Fruit fly (Drosophila melanogaster) whole organism, larva: ENCODE results near the gene CG32642.

ENCODE experiments used
- noc ChIP-seq: fragments of 200-800 bp; sonication (Bioruptor generic); optimal IDR thresholded peaks from 3 replicates; lab custom pipeline; 2019; ENCODE audit warnings: missing biosample characterization, mild to moderate bottlenecking, missing genetic modification characterization, moderate library complexity

The CG32642 gene

DNA sequence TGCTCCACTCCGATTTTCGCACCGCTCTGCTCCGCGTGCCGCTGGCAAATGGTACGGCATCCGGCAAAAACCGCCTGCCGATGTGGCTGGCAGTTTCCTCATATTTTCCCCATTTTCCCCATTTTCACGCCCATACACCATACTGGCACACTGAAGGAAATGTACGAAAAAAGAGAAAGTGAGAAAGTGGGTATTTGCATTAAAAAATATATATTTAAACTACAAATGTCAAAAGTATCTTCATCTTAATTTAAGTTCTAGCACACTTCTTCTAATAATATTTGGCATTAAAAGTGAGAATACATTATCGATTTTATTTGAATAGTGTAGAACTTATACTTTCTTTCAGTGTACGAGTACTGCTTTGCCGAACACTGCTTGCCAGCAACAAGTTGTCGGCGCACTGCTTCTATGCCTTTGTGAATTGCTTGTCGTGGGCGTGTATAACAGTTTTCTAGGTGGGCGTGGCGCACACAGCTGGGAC is 1.6 kb upstream of the CG32642 start, which contains the start of gene hec:
TSS of gene hec (minus strand) at position 51 of the 484 bp plus-strand sequence.
- TF ChIP-seq noc (tag; lab: Kevin White, UChicago), result no peak

DNA sequence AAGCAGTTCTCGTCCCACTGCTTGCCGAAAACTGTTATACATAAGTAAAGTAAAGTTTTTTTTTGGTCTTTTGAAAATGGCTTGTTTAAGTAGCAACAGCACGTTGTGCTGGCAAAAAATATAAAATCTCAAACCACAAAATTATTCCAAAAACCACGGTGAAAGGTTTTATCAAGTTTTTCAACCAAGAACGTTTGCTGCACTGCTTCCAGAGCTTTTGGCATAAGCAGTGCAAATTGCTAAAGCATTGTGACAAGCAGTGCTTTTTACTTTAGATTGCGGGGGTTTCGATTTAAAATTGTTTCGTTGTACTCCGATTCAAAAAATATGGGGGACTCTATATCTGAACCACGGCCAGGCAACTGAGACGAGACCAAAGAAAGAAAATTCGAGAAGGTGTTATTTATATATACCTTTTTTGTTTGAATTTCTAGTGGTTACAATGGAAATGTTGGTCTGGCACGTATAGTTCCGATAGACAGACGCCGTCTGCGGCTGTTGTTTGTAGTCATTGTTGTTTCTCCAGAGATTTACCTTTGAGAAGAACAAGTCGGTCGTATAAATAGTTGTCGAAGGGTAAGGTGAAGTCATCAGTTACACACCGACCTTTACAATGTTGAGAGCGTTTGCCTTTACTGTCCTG is 8.4 kb downstream of the CG32642 start, which contains the start of gene Mur11Da:
TSS of gene Mur11Da (plus strand) at position 593 of the 643 bp plus-strand sequence.
- no peak for TF ChIP-seq noc (tag; lab: Kevin White, UChicago)

dm6 chrX:12970411-12970810 is 11.4 kb downstream of the CG32642 start, which contains the start of gene CG15721:
Gene CG15721 (plus strand): TSS chrX:12970711.
- TF ChIP-seq noc (tag; lab: Kevin White, UChicago), result no peak

dm6 chrX:12976131-12976530 is 17.1 kb downstream of the CG32642 start, which contains the start of gene CG12716:
Gene CG12716 (minus strand): TSS chrX:12976231.
- no peak for TF ChIP-seq noc (tag; lab: Kevin White, UChicago)

DNA sequence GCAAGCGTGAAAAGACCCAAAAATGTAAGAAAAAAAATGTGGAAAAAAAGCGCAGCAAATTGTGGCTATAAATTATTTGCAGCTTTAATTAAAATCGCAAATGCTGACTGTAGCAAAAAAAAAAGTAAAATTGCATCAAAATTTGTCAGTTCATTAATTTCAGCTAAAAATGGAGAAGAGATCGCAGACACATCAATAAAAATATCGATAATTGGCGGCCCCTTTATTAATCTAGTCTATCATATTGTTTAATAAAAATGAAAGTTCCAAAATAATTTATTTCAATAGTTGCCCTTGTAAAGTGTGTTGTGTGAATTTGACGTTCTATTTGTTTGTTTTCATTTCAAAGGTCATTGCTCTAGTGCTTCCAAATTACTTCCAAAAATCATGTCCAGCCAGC is 25.2 kb downstream of the CG32642 start, which contains the start of gene CG32643:
TSS of gene CG32643 (plus strand) at position 301 of the 400 bp plus-strand sequence.
- no peak for TF ChIP-seq noc (tag; lab: Kevin White, UChicago)

DNA sequence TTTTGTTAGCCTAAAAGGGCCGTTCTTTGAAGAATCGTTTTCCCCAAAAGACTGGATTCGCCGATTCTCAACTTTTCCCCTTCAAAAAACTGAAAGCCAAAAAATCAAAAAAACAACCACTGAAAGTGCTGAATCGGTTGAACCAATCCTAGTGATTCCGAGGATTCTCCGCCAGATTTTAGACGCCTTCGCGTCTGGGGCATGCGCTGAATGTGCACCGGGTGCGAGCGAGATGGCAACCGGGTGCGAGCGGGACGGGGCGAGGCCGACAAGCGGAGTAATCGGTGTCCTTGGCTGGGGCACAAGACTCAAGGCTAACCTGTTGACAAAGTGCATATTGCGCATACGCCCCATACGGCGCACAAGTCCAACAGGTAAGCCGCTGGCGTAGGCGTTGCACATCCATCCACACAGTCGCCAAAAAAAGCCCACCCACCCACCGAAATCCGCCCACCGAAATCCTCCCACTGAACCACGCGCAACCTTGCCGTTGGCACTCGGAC is 28.0 kb downstream of the CG32642 start:
- no peak for TF ChIP-seq noc (tag; lab: Kevin White, UChicago)

DNA sequence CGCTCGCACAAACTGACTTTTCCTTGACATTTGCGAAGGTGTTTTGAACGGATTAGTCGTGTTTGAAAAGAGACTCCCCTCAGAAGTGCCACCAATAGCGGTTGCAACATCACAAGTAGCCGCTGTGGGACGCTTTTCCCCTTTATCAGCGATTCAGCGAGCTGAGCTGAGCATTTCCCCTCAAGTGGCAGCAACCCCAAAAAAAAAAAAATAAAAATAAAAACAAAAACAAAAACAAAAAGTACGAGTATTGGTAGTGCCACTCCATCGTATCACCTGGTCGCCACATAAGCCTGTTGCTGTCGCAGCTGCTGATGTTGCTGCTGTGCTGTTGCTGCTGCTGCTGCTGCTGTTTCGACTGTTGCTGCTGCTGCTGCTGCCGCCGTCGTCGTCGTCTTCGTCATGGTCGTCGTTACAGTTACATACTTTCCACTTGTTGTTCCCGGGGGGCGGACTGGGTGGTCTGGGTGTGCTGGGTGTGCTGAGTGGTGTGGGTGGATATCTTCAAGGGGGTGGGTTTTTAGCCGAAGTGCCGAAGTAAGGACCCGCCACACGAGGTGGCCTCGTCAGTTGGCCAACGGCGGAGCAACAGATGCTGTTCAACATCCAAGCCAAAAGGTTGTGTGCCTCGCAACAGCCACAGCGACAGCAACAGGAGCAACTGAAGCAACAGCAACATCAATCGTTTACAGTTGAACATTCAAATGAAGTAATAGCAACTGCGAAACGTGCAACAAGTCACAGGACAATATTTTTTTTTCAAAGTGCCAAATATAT is 29.2 kb downstream of the CG32642 start, which contains the start of gene rsh:
TSS of gene rsh (plus strand) at position 591 of the 777 bp plus-strand sequence.
- TF ChIP-seq noc (tag; lab: Kevin White, UChicago), result no peak

- TF ChIP-seq noc (tag; lab: Kevin White, UChicago), result no peak
These were observed 45.8 kb downstream of the CG32642 start, which contains the start of gene CG15719 for dm6 chrX:13004779-13005178. Gene CG15719 (minus strand): TSS chrX:13004879.
